Worm (Caenorhabditis elegans) whole organism, midembryonic: ENCODE results near the gene ZK637.12.

ENCODE experiments used
- ref-1 ChIP-seq: fragments of 200-800 bp; sonication (Bioruptor generic); conservative IDR thresholded peaks from 2 replicates; pipeline ENCODE4 v1.3.6; 2022; ENCODE audit warnings: missing genetic modification reagents, missing genetic modification characterization, missing compliant biosample characterization
- tab-1 ChIP-seq: fragments of 200-800 bp; sonication (Bioruptor generic); IDR thresholded peaks from 2 replicates; pipeline ENCODE4 v1.3.6; 2022; ENCODE audit warnings: missing genetic modification characterization, missing compliant biosample characterization
- ztf-29 ChIP-seq: fragments of 200-800 bp; sonication (Bioruptor generic); IDR thresholded peaks from 2 replicates; pipeline ENCODE4 v1.3.6; 2022; ENCODE audit warnings: missing genetic modification reagents, missing genetic modification characterization, missing compliant biosample characterization

DNA sequence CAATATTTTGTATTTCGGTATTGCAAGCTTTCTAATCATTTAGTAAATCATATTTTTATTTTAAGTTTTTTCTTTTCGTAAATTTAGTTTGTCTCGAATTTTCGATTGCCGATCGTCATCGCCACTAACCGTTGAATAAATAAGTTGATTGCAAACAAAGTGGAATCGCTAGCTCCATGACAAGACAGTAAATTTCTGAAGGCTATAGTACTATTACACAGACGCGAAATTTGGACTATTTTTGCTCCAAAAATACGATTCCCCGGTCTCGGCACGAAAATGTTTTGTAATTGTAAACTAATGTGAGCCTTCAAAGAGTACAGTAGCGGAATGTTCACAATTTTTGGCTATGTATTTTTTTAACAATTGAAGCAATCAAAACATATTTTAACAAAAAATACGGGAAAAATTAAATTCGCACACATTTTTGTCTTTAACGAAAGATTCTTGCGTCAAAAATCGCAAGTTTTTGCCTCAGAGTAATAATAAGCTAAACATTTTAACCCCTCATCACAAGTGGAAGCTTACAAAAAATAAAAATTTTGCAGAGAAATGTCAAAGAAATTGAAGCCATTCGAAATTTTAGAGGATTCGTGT lies 12.3 kb upstream of the ZK637.12 start, which contains the start of gene tpk-1:
- TF ChIP-seq tab-1 (GFP tag; lab: Robert Waterston, UW): no peak
- no peak for TF ChIP-seq ztf-29 (GFP tag; lab: Robert Waterston, UW)
- TF ChIP-seq ref-1 (GFP tag; lab: Robert Waterston, UW): no peak
